Fruit fly (Drosophila melanogaster) S2 (cell line): Measurements from ENCODE around the gene org-1.

Source experiments
- CG8478 ChIP-seq: fragments of >200 bp; optimal IDR thresholded peaks from 2 replicates; lab custom pipeline; 2018
- CTCF ChIP-seq, 2 experiments: fragments of >200 bp; optimal IDR thresholded peaks; 2 replicates each; lab custom pipeline; 2018

Gene org-1

DNA sequence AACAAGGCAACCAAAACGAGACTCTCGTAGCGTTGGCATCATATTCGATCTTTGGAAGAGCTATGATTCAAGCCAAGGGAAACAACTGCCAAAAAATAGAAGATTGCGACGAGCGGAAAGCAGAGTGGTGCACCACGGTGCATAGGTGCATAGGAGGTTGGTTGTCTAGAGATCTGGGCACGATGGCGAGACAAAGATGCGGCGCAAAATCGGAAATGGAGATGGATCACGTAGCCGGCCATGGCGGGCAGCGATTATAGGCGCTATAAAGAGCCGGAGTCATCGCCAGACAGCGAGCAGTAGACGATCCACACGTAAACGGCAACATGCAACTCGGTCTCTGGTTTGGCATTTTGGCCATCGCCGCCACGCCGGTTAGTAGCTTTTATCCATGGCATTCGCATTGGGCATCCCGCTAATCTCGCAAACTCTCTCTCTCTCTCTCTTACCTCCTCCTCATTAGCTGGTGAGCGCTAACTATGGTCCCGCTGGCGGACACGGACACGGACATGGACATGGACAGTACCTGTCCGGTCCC lies 24.2 kb upstream of the org-1 start, which contains the start of gene Cp36:
TSS of gene Cp36 (plus strand) at position 289 of the 538 bp plus-strand sequence.
- TF ChIP-seq CTCF (optimal IDR thresholded peaks at IDR 0.05; lab: Kevin White, UChicago) (no peak), CG8478 (lab: Kevin White, UChicago) (no peak)

DNA sequence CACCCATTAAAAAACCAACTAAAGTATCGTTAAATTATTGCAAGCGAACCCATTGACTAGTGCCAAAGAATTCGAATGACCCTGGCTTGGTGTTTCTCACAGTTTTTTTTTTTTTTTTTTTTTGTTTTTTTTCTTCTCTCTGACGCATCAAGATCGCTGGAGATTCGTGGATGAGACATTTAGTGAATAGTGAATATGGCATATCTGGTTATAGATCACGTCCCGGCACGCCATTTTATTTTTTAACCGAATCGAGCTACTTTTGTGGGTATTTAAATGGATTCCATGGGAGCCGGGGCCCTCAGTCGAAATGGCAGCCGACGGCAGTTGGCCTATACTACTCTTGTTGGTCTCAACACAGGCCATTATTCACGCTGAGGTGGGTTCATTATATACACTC lies 21.9 kb upstream of the org-1 start, which contains the start of gene Cp7Fc:
TSS of gene Cp7Fc (plus strand) at position 301 of the 400 bp plus-strand sequence.
- TF ChIP-seq CTCF (optimal IDR thresholded peaks at IDR 0.05; lab: Kevin White, UChicago) (no peak), CG8478 (lab: Kevin White, UChicago) (no peak)

DNA sequence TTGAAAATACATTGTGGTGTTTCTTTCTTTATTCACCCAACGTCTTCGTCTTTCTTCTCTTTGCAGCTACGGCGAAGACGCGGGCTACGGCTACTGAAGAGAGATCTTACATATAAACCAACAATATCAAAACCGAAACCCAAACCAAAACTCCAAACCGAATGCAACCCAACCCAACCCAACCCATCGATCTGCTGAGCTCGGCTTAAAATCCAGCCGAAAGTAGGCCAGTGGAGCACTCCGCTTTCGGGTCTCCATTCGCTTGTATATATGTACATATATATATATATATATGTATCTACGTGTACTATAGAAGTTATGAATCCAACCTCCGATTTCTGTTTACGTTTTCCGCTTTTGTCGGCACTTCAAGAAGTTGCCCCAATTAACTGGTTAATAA lies 20.8 kb upstream of the org-1 start:
- TF ChIP-seq CTCF (optimal IDR thresholded peaks at IDR 0.05; lab: Kevin White, UChicago) (no peak), CG8478 (lab: Kevin White, UChicago) (no peak)

DNA sequence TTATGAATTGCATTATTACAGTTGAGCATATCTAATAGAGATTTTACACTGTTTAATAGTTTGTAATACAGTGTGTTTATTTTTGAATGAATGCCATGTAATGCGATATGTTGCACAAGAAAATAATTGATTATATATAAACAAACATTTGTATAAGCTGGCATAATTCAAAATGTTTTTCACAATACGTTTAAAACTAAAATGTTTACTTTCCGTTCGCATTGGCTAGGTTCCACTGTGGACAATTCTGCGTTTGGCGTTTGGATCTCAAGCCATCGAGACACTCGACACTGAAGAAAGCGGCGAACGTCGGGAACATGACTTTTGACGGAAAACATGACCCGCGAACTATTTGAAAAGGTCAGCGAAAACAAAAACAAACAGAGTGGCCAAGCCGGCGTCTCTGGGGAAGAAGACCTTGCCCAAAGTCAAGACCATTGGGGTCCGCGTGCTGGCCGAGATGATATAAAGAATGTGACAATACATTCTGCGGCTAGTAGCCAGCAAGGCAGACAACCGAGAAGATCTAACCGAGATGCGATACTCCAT lies 18.5 kb upstream of the org-1 start, which contains the start of gene Cp7Fb:
TSS of gene Cp7Fb (plus strand) at position 499 of the 549 bp plus-strand sequence.
- no peak for TF ChIP-seq CG8478 (lab: Kevin White, UChicago)
- no peak for TF ChIP-seq CTCF (optimal IDR thresholded peaks at IDR 0.05; lab: Kevin White, UChicago)

DNA sequence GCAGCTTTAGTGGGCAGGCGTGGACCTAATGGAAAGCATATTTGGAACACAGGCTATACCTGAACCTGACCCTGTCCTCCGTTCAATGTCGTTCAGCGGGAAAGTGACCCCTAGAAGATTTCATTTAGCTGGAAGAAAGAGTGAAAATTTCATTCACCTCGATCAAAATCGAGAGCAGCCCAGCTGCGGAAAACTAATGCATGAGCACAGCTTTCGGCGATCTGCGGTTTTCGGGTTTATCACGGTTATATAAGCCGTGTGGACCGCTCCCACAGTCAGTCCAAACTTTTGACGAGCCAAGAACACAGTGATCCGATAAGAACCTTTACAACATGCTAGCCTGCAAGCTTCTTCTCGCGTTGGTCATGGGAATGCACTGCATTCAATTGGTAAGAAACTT lies 15.7 kb upstream of the org-1 start, which contains the start of gene Cp7Fa:
TSS of gene Cp7Fa (plus strand) at position 301 of the 400 bp plus-strand sequence.
- TF ChIP-seq CTCF (optimal IDR thresholded peaks at IDR 0.05; lab: Kevin White, UChicago): no peak
- no peak for TF ChIP-seq CG8478 (lab: Kevin White, UChicago)

DNA sequence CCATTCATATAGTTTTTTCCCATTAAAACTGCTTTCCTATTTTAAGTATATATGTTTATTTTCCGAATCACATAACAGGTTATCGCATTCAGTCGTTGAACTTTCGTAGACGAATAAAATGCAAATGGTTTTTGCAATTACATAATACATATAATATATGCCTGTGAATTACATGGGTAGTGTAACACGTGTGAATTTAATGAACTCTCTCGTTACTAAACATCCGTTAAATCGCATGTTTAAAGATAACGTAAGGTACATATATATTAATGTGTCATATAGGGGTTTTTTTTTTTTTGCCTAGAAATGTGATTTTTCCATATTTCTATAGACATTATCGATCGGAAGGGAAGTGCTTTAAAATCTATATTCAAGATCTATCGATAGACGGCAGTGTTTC lies 14.7 kb upstream of the org-1 start:
- no peak for TF ChIP-seq CG8478 (lab: Kevin White, UChicago)

DNA sequence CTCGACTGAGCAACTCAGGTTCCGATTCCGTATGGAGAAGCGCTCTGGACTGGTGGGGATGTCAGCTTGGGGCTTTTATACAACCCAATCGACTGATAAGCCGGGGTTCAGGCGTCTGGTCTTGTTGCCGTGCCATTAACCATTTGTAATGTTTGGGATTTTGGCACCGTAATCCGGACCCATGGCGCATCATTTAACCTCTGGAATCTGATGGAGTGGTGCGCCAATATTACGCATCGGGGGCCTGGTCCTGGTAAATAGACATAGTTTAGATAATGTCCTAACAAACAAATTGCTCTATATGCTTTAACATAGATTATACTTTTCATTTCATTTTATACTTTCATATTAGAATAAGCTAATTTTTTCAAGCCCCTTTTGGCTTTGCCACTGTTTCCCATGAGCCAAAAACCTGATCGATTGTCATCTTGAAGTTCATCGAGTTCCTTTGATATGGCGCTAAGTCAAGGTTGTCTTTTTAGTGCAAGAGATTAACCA lies 14.1 kb upstream of the org-1 start, which contains the start of gene CG12116:
TSS of gene CG12116 (minus strand) at position 51 of the 498 bp plus-strand sequence.
- TF ChIP-seq CTCF (optimal IDR thresholded peaks at IDR 0.05; lab: Kevin White, UChicago) (no peak), CG8478 (lab: Kevin White, UChicago) (no peak)

DNA sequence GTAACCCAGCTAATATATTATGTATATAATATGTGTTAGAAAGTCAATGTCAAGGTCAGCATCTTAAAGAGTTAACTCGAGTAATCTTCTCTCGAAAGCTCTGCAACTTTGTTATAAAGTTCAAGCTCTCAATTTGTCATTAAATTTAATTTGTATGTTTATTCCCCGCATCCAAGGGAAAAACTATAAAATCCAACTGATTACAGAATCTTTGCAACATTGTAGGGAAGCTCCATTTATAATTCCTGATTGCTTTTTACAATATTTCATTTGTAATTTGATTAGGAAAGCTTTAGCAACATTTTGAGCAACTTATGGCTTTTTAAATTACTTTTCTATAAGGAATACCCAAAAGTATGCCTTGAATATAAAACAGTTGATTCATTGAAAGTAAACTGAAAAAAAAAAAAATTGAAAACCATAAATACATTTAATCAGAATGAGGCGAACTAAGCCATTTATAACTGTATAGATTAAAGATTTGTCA lies 11.9 kb upstream of the org-1 start:
- TF ChIP-seq CG8478 (lab: Kevin White, UChicago): no peak
- no peak for TF ChIP-seq CTCF (optimal IDR thresholded peaks at IDR 0.05; lab: Kevin White, UChicago)

DNA sequence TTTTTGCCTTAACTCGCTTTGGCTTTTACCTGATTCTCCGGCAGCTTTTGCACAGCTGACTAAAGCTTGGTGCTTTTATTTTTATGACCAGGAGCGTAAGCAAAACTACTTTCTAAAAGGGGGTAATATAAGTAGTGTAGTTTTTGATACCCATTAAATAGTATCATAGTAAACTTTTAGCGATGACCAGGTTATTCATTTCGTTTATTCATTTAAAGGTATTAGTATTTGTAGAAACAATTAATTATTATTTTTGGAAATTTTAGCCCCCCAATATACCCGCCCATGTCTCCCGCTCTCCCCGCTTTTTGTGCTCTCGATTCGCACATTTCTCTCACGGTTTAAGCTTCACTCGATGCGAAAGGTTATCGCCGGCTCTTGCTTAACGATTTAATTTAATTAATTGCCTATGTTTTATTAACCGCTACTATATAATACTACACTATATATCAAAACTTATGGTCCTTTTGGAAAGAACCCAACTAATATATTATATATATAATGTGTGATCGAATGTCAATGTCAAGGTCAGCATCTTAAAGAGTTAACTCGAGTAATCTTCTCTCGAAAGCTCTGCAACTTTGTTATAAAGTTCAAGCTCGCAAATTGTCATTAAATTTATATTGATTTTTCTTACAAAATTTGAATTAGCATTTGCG lies 9.6 kb upstream of the org-1 start, which contains the start of gene Sptr:
TSS of gene Sptr (minus strand) at position 61 of the 659 bp plus-strand sequence.
- TF ChIP-seq CG8478 (lab: Kevin White, UChicago): no peak
- TF ChIP-seq CTCF (optimal IDR thresholded peaks at IDR 0.05; lab: Kevin White, UChicago): no peak

DNA sequence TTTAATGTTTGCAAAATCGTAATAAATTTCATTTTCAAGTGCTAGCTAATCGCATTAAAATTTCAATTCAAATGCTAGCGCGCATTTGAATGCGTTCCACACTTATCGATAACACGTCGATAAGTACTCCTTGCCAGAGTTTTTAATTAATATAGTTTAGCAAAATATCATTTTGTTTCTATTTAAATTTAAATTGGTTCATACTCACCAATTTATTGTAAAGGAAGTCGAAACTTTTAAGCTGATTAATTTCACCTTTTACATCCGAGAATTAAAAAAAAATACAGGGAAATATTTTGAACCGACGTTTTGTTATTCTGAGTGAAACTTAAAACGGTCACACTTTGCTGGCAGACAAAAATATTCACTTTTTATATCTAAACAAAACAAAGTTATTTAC lies 6.3 kb upstream of the org-1 start, which contains the start of gene Es2:
TSS of gene Es2 (plus strand) at position 333 of the 400 bp plus-strand sequence.
- TF ChIP-seq CTCF (optimal IDR thresholded peaks at IDR 0.05; lab: Kevin White, UChicago) (no peak), CG8478 (lab: Kevin White, UChicago) (no peak)

DNA sequence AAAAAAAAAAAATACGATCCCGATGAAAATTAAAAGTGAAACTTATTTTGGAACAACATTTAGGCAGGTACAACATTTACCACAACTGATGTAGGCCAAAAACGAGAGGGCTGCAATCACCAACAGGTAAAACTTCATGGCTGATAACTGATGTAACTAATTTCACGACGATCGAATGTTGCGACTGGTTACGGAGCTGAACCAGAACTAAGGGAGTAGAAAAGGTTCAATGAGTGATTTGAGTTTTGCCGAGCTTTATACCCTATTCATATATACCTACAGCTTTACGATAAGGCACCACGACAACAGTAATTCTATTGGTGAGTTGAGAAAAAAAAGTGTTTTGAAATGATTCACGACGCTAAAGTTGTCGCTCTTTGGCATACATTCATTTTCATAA lies 5.8 kb upstream of the org-1 start, which contains the start of gene CG15347:
TSS of gene CG15347 (minus strand) at position 213 of the 400 bp plus-strand sequence.
- TF ChIP-seq CTCF (optimal IDR thresholded peaks at IDR 0.05; lab: Kevin White, UChicago) (no peak), CG8478 (lab: Kevin White, UChicago) (no peak)

DNA sequence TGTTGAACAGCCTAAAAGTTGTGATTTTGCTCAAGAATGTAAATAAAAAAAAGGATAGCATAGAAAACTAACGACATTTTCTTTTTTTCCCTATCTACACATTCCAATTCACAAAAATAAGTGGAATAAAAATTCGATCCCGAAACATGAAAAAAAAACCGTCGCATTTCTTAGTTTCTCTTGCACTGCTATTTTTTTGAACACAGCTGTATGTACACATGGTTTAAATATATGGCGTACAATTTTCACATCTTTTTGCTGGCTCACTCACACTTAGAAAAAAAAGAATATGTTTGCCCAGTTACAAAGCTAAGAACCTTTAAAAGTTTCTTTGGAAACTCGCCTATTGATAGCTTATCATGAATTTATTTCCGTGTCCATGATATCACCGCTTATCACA lies 5.4 kb upstream of the org-1 start:
- TF ChIP-seq CTCF (optimal IDR thresholded peaks at IDR 0.05; lab: Kevin White, UChicago) (no peak), CG8478 (lab: Kevin White, UChicago) (no peak)

DNA sequence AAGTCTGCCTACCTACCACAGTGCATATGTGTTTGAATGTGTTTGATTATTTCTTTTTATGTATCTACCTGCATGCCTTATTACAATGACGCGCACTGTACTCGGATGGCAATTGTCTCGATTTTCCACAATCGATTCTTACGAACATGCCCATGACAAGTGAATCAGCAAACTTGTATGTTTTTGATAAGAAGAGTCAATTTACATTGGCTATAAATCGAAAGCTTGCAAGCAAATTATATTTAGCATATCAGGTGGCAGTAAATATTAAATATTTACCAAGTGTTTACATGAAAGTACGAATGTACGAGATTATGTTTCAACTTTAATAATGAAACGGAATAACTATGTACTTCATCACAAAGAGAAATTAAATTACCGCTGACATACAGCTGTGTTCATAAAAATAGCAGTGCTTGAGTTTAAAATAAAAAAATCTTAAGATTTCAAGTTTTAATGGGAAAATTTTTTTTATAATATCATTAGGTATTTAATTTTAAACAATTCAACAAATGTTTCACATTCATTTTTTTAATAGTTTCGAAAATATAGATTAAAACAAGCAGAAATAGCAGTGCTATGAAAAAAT lies 4.7 kb upstream of the org-1 start:
- TF ChIP-seq CG8478 (lab: Kevin White, UChicago) (no peak), CTCF (optimal IDR thresholded peaks at IDR 0.05; lab: Kevin White, UChicago) (no peak)

DNA sequence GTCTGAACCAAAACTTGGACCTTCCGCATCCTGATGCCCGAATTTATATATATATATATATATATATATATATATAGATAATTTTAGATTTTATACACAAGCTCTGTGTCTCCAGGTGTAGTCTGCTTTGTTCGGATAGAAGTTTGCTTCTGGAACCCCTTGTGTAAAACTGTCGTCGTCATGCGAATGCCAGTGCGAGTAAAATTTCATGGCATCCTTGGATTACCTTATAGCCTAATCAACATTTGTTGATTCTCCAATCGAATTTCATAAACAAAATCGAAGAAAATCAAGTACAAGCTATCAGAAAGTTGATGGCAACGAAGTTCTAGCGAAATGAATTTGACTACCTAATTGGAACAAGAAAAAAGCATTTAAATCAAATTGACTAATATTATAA lies 2.7 kb upstream of the org-1 start, which contains the start of gene CG32713:
TSS of gene CG32713 (minus strand) at position 101 of the 400 bp plus-strand sequence.
- TF ChIP-seq CG8478 (lab: Kevin White, UChicago) (no peak), CTCF (optimal IDR thresholded peaks at IDR 0.05; lab: Kevin White, UChicago) (no peak)
